Worm (Caenorhabditis elegans): Measurements from ENCODE around the gene oat-1.
A peak's percentile ranks its signal among the peaks of the same experiment; 100 is the strongest.

DNA sequence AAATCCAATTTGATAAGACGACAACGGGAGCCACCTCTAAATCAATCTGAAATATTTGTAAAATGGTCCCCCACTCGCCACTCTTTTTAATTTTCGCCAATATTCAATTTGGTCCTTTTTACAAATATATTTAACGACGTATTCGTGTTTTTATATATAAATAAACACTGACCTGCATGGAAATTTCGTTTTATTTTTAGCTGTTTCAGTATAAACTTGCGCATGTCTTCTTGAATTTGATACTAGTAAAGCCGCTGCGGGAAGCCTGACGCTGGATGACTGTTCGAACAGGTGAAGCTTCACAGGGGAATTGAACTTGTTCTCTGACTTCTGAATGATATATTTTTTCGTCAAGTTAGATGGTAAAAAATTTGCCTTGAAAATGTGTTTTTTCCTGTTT is 42.2 kb upstream of the oat-1 start:
- no peak for TF ChIP-seq F49E8.2 (tag; optimal IDR thresholded peaks at IDR 0.05; ENCODE audit: insufficient read depth)
- TF ChIP-seq lin-54 (GFP tag; optimal IDR thresholded peaks at IDR 0.05), result no peak
- TF ChIP-seq mel-28 (tag; optimal IDR thresholded peaks at IDR 0.05; ENCODE audit: borderline replicate concordance), result no peak
- peak; percentile 87 for TF ChIP-seq hrde-1 (tag; optimal IDR thresholded peaks at IDR 0.05; ENCODE audit: borderline replicate concordance)
- no peak for TF ChIP-seq cebp-1 (GFP tag; IDR thresholded peaks at IDR 0.05)
- no peak for TF ChIP-seq cebp-1 (tag; optimal IDR thresholded peaks at IDR 0.05)
- no peak for TF ChIP-seq die-1 (tag; optimal IDR thresholded peaks at IDR 0.05)
- no peak for TF ChIP-seq ama-1 (optimal IDR thresholded peaks at IDR 0.05)
- TF ChIP-seq ama-1 (GFP tag; optimal IDR thresholded peaks at IDR 0.05), result no peak
- TF ChIP-seq madf-6 (GFP tag; IDR thresholded peaks at IDR 0.05), result no peak; the same call in none of the 2 replicates
- TF ChIP-seq ets-4 (GFP tag; optimal IDR thresholded peaks at IDR 0.05), result no peak
- no peak for TF ChIP-seq unc-62 (GFP tag; optimal IDR thresholded peaks at IDR 0.05)
- no peak for TF ChIP-seq let-526 (GFP tag; IDR thresholded peaks at IDR 0.05)
- no peak for TF ChIP-seq nfya-1 (tag; optimal IDR thresholded peaks at IDR 0.05; ENCODE audit: borderline replicate concordance, insufficient read depth)

Data from whole organism, young adult.